Worm (Caenorhabditis elegans): Measurements from ENCODE around the gene rps-21.

rps-21 gene

ce11 chrIII:7234148-7234547, 44.7 kb upstream of the rps-21 start, which contains the start of gene ndus-8 (continued):
- TF ChIP-seq hlh-17 (GFP tag; optimal IDR thresholded peaks at IDR 0.05; ENCODE audit: borderline replicate concordance) (no peak), aha-1 (tag; optimal IDR thresholded peaks at IDR 0.05) (no peak), vab-15 (tag; optimal IDR thresholded peaks at IDR 0.05) (no peak), lir-3 (tag; optimal IDR thresholded peaks at IDR 0.05; ENCODE audit: poor library complexity) (peak; percentile 38), lin-15B (tag; optimal IDR thresholded peaks at IDR 0.05) (peak; percentile 39), ama-1 (optimal IDR thresholded peaks at IDR 0.05) (no peak), hlh-4 (tag; optimal IDR thresholded peaks at IDR 0.05) (no peak), nhr-84 (tag; optimal IDR thresholded peaks at IDR 0.05) (no peak), skn-1 (tag; optimal IDR thresholded peaks at IDR 0.05) (peak; percentile 57), aly-2 (tag; optimal IDR thresholded peaks at IDR 0.05) (no peak), efl-1 (optimal IDR thresholded peaks at IDR 0.05) (peak; percentile 65 to 81), efl-1 (GFP tag; optimal IDR thresholded peaks at IDR 0.05 in 1 of 2) (peak; percentile 73 to 96), lin-14 (GFP tag; optimal IDR thresholded peaks at IDR 0.05) (no peak), fkh-4 (tag; optimal IDR thresholded peaks at IDR 0.05; ENCODE audit: borderline replicate concordance) (no peak), nhr-28 (tag; optimal IDR thresholded peaks at IDR 0.05) (no peak), pax-3 (tag; optimal IDR thresholded peaks at IDR 0.05) (no peak), sup-37 (GFP tag; optimal IDR thresholded peaks at IDR 0.05) (no peak), tlp-1 (tag; optimal IDR thresholded peaks at IDR 0.05) (no peak), dpl-1 (GFP tag; optimal IDR thresholded peaks at IDR 0.05) (peak; percentile 60 to 79 (median 79)), elt-2 (tag; optimal IDR thresholded peaks at IDR 0.05) (peak; percentile 35), nhr-47 (tag; optimal IDR thresholded peaks at IDR 0.05) (peak; percentile 76), dsc-1 (tag; optimal IDR thresholded peaks at IDR 0.05) (peak; percentile 78), irx-1 (tag; optimal IDR thresholded peaks at IDR 0.05) (peak; percentile 34), ztf-4 (tag; optimal IDR thresholded peaks at IDR 0.05) (no peak), unc-130 (tag; optimal IDR thresholded peaks at IDR 0.05) (peak; percentile 90), rnt-1 (tag; optimal IDR thresholded peaks at IDR 0.05) (peak; percentile 77), F16B12.6 (tag; optimal IDR thresholded peaks at IDR 0.05) (peak; percentile 59), egl-13 (tag; optimal IDR thresholded peaks at IDR 0.05) (peak; percentile 18), unc-62 (GFP tag; optimal IDR thresholded peaks at IDR 0.05) (no peak), fkh-8 (tag; optimal IDR thresholded peaks at IDR 0.05) (peak; percentile 18), mep-1 (tag; optimal IDR thresholded peaks at IDR 0.05) (peak; percentile 95)

DNA sequence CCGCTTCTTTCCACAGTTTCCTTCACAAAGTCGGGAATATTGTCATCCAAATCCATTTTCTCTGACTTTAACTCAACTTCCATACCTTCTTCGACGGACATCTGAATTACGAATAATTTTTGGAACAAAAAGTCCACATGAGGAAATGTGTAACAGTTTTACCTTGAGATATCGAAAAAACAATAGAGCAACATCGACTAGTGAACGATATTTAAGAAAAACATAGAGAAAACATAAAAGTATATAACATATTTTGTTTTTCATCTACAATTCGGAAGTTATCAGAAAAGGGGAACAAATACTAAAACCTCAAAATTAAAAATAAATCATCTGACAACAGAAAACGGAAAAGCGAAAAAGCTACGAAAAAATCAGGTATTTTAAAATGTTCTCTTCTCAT, 43.4 kb upstream of the rps-21 start, which contains the start of gene adr-2:
TSS of gene adr-2 (minus strand) at position 101 of the 400 bp plus-strand sequence.
- no peak for TF ChIP-seq efl-1 (optimal IDR thresholded peaks at IDR 0.05)
- TF ChIP-seq efl-1 (GFP tag; optimal IDR thresholded peaks at IDR 0.05 in 1 of 2) = no peak
- TF ChIP-seq tlp-1 (tag; optimal IDR thresholded peaks at IDR 0.05) = no peak
- TF ChIP-seq C16A3.4 (tag; optimal IDR thresholded peaks at IDR 0.05) = no peak
- no peak for TF ChIP-seq isw-1 (GFP tag; IDR thresholded peaks at IDR 0.05)
- TF ChIP-seq dsc-1 (tag; optimal IDR thresholded peaks at IDR 0.05) = no peak
- no peak for TF ChIP-seq nhr-20 (tag; optimal IDR thresholded peaks at IDR 0.05)
- no peak for TF ChIP-seq lir-3 (tag; optimal IDR thresholded peaks at IDR 0.05; ENCODE audit: poor library complexity)
- no peak for TF ChIP-seq nhr-237 (tag; optimal IDR thresholded peaks at IDR 0.05)
- no peak for TF ChIP-seq egl-27 (tag; optimal IDR thresholded peaks at IDR 0.05)
- TF ChIP-seq lin-15B (tag; optimal IDR thresholded peaks at IDR 0.05) = no peak
- no peak for TF ChIP-seq nhr-28 (tag; optimal IDR thresholded peaks at IDR 0.05)
- TF ChIP-seq rnt-1 (tag; optimal IDR thresholded peaks at IDR 0.05) = no peak
- no peak for TF ChIP-seq unc-30 (tag; optimal IDR thresholded peaks at IDR 0.05)
- no peak for TF ChIP-seq elt-2 (tag; optimal IDR thresholded peaks at IDR 0.05)
- no peak for TF ChIP-seq swsn-7 (tag; optimal IDR thresholded peaks at IDR 0.05)
- TF ChIP-seq irx-1 (tag; optimal IDR thresholded peaks at IDR 0.05) = no peak

- no peak for TF ChIP-seq jun-1 (tag; optimal IDR thresholded peaks at IDR 0.05)
- TF ChIP-seq isw-1 (GFP tag; IDR thresholded peaks at IDR 0.05) = no peak
- TF ChIP-seq nhr-12 (tag; optimal IDR thresholded peaks at IDR 0.05) = no peak
Measured at ce11 chrIII:7230841-7231240, 41.4 kb upstream of the rps-21 start, which contains the start of gene R151.10. TSS of gene R151.10 (minus strand) at chrIII:7230941.
